Fruit fly (Drosophila melanogaster): ENCODE measurements around the gene Tsp96F.

Tsp96F gene

DNA sequence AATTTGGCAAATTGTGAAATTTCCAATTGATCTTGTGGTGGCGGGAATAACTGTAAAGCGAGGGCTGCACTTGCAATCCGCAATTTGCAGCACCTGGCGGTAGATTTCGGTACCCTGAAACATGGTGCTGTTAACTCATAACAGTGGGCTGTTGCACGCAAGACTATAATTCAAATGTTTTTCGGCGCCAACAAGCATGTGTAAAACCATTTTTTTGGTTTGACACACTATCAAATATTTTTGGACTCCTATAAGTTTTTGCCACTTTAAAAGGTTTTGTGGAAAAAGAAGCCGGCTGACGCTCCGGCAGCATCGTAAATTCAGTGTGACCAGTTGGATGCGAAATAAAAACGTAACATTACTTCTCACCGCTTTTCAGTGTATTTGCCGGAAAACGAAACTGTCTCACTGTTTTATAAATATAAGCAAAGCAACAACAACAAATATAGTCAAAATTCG, 30.0 kb downstream of the Tsp96F start, which contains the start of the genes CG14545 and CG5886:
TSS of gene CG14545 (minus strand) at position 68 of the 459 bp plus-strand sequence.
TSS of gene CG5886 (plus strand) at position 409 of the 459 bp plus-strand sequence.
- TF ChIP-seq dac (GFP tag; optimal IDR thresholded peaks at IDR 0.05): no peak
- peak; percentile 8 for TF ChIP-seq CG31627 (GFP tag; optimal IDR thresholded peaks at IDR 0.05)
- peak; percentile 24 for TF ChIP-seq Hr39 (GFP tag; optimal IDR thresholded peaks at IDR 0.05)
- TF ChIP-seq CG16779 (tag; optimal IDR thresholded peaks at IDR 0.05): no peak
- TF ChIP-seq ss (GFP tag; optimal IDR thresholded peaks at IDR 0.05): no peak
- TF ChIP-seq OdsH (GFP tag; optimal IDR thresholded peaks at IDR 0.05): no peak
- TF ChIP-seq CG3919 (GFP tag; optimal IDR thresholded peaks at IDR 0.05): peak; percentile 3
- no peak for TF ChIP-seq Smox (GFP tag; optimal IDR thresholded peaks at IDR 0.05)
- no peak for TF ChIP-seq CG8119 (GFP tag; IDR thresholded peaks at IDR 0.05)
- no peak for TF ChIP-seq dsx (GFP tag; optimal IDR thresholded peaks at IDR 0.05; ENCODE audit: poor library complexity, severe bottlenecking)
- no peak for TF ChIP-seq Blimp-1 (GFP tag; optimal IDR thresholded peaks at IDR 0.05)
- no peak for TF ChIP-seq Hr38 (GFP tag; optimal IDR thresholded peaks at IDR 0.05)
- TF ChIP-seq cyc (GFP tag; optimal IDR thresholded peaks at IDR 0.05): peak; percentile 33
- TF ChIP-seq salr (GFP tag; optimal IDR thresholded peaks at IDR 0.05): no peak
- no peak for TF ChIP-seq CG11902 (GFP tag; optimal IDR thresholded peaks at IDR 0.05)
- TF ChIP-seq Ets21C (GFP tag; optimal IDR thresholded peaks at IDR 0.05): no peak
- TF ChIP-seq CG6276 (GFP tag; optimal IDR thresholded peaks at IDR 0.05): no peak
- no peak for TF ChIP-seq fkh (GFP tag; optimal IDR thresholded peaks at IDR 0.05)
- TF ChIP-seq Lpt (GFP tag; optimal IDR thresholded peaks at IDR 0.05): no peak
- TF ChIP-seq vri (GFP tag; optimal IDR thresholded peaks at IDR 0.05): no peak
- peak; percentile 25 for TF ChIP-seq lz (GFP tag; optimal IDR thresholded peaks at IDR 0.05)
- no peak for TF ChIP-seq net (GFP tag; optimal IDR thresholded peaks at IDR 0.05)

DNA sequence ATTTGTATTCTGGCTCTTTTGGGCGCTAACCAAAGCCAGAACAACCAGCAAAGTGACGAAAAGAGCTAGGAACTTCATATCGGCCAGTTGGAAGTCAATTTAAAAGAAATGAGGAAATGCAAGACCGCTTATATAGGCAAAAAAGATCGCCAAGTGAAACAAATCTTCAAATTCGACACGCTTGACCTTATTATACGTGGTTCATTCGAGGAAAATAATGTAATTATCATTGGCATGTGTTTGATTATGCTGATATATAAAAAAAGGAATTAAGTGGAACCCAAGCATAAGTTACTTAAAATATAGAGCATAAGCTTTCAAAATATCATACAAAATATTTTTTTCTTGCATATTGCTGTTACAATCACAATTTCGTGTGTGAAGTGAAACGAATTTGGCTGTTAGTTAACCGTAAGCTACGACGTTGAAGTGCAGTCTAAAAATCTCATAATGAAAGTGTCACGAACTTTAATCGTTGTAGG, 49.4 kb downstream of the Tsp96F start, which contains the start of the genes Mst57Da and alpha4GT2:
TSS of gene Mst57Da (minus strand) at position 101 of the 482 bp plus-strand sequence.
TSS of gene alpha4GT2 (plus strand) at position 432 of the 482 bp plus-strand sequence.
- TF ChIP-seq esn (GFP tag; optimal IDR thresholded peaks at IDR 0.05): no peak
- TF ChIP-seq Ets96B (tag; optimal IDR thresholded peaks at IDR 0.05): no peak
- no peak for TF ChIP-seq Met (GFP tag; optimal IDR thresholded peaks at IDR 0.05)
- TF ChIP-seq CG3919 (GFP tag; optimal IDR thresholded peaks at IDR 0.05): no peak
- TF ChIP-seq lz (GFP tag; optimal IDR thresholded peaks at IDR 0.05): no peak
- no peak for TF ChIP-seq ss (GFP tag; optimal IDR thresholded peaks at IDR 0.05)
- TF ChIP-seq CG34406 (GFP tag; optimal IDR thresholded peaks at IDR 0.05): no peak
- no peak for TF ChIP-seq Blimp-1 (GFP tag; optimal IDR thresholded peaks at IDR 0.05)
- TF ChIP-seq Sox14 (GFP tag; optimal IDR thresholded peaks at IDR 0.05): no peak
- TF ChIP-seq eg (GFP tag; IDR thresholded peaks at IDR 0.05): no peak
- no peak for TF ChIP-seq Hr39 (GFP tag; optimal IDR thresholded peaks at IDR 0.05)
- no peak for TF ChIP-seq Eip75B (GFP tag; optimal IDR thresholded peaks at IDR 0.05)
- TF ChIP-seq CG8319 (GFP tag; optimal IDR thresholded peaks at IDR 0.05): no peak
- TF ChIP-seq CG9139 (GFP tag; optimal IDR thresholded peaks at IDR 0.05): no peak
- no peak for TF ChIP-seq CG6854 (GFP tag; optimal IDR thresholded peaks at IDR 0.05)
- TF ChIP-seq CG16779 (tag; optimal IDR thresholded peaks at IDR 0.05): no peak
- TF ChIP-seq CG6276 (GFP tag; optimal IDR thresholded peaks at IDR 0.05): no peak
- TF ChIP-seq fkh (GFP tag; optimal IDR thresholded peaks at IDR 0.05): no peak

DNA sequence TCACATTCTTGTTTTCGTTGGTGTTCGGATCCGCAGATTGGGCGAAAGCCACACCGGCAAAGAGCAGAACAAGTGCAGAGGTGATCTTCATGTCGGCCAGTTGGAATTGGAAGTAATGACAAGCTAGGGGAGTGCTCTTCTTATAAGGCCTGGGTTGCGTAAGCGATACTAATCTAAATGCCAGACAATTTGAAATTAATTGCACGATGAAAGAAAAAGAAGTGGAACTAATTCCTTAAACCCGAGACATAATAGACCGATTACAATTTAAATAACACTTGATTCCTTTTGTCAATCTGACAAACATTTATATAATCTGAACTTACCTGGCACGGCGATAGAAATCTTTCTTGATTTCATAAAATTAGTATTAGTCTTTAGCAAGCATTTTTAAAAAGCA, 50.4 kb downstream of the Tsp96F start, which contains the start of gene Mst57Db:
TSS of gene Mst57Db (minus strand) at position 101 of the 400 bp plus-strand sequence.
- TF ChIP-seq CG4318 (GFP tag; optimal IDR thresholded peaks at IDR 0.05) (no peak), CG9139 (GFP tag; optimal IDR thresholded peaks at IDR 0.05) (no peak), Sox102F (GFP tag; optimal IDR thresholded peaks at IDR 0.05) (no peak), CG1621 (tag; optimal IDR thresholded peaks at IDR 0.05) (no peak), CG3919 (GFP tag; optimal IDR thresholded peaks at IDR 0.05) (no peak), Gug (GFP tag; IDR thresholded peaks at IDR 0.05) (no peak)
